Fruit fly (Drosophila melanogaster) whole organism, embryonic: ENCODE data around the gene Nckx30C.

Experiments
- Awh ChIP-seq: fragments of 200-800 bp; sonication (Bioruptor generic); IDR thresholded peaks from 2 replicates; pipeline ENCODE4, ENCODE4 v1.3.6; 2022; ENCODE audit warnings: missing biosample characterization, missing genetic modification characterization
- B-H2 ChIP-seq: fragments of 200-800 bp; sonication (Bioruptor generic); optimal IDR thresholded peaks from 2 replicates; lab custom pipeline; 2018; ENCODE audit warnings: missing biosample characterization, mild to moderate bottlenecking, missing genetic modification characterization
- CG10274 ChIP-seq: fragments of 200-800 bp; sonication (Bioruptor generic); optimal IDR thresholded peaks from 3 replicates; lab custom pipeline; 2017; ENCODE audit warnings: missing biosample characterization, mild to moderate bottlenecking, missing genetic modification characterization
- CG10543 ChIP-seq: fragments of 200-800 bp; sonication (Bioruptor generic); optimal IDR thresholded peaks from 3 replicates; lab custom pipeline; 2017; ENCODE audit warnings: missing biosample characterization, mild to moderate bottlenecking, missing genetic modification characterization, moderate library complexity
- CG11456 ChIP-seq: fragments of 200-800 bp; sonication (Bioruptor generic); IDR thresholded peaks from 3 replicates; pipeline ENCODE4 v1.3.6; 2022; ENCODE audit warnings: missing biosample characterization, missing genetic modification characterization
- CG12769 ChIP-seq: fragments of 200-800 bp; sonication (Bioruptor generic); optimal IDR thresholded peaks from 2 replicates; lab custom pipeline; 2019; ENCODE audit warnings: missing biosample characterization, mild to moderate bottlenecking, missing genetic modification characterization, moderate library complexity
- CG14667 ChIP-seq: fragments of 200-800 bp; sonication (Bioruptor generic); IDR thresholded peaks from 2 replicates; pipeline ENCODE4 v1.3.6; 2022; ENCODE audit warnings: missing biosample characterization, missing genetic modification characterization
- CG14710 ChIP-seq: fragments of 200-800 bp; sonication (Bioruptor generic); optimal IDR thresholded peaks from 3 replicates; lab custom pipeline; 2019; ENCODE audit warnings: missing biosample characterization, mild to moderate bottlenecking, missing genetic modification characterization, moderate library complexity
- CG15269 ChIP-seq: fragments of 200-800 bp; sonication (Bioruptor generic); optimal IDR thresholded peaks from 2 replicates; lab custom pipeline; 2018; ENCODE audit warnings: missing biosample characterization, mild to moderate bottlenecking, missing genetic modification characterization, moderate library complexity
- CG1603 ChIP-seq: fragments of 200-800 bp; sonication (Bioruptor generic); optimal IDR thresholded peaks from 2 replicates; lab custom pipeline; 2019; ENCODE audit warnings: missing biosample characterization, mild to moderate bottlenecking, missing genetic modification characterization, moderate library complexity
- CG17829 ChIP-seq: fragments of 200-800 bp; optimal IDR thresholded peaks from 2 replicates; lab custom pipeline; 2019; ENCODE audit warnings: missing biosample characterization, mild to moderate bottlenecking, missing genetic modification characterization, moderate library complexity
- CG18599 ChIP-seq: fragments of 200-800 bp; sonication (Bioruptor generic); optimal IDR thresholded peaks from 3 replicates; lab custom pipeline; 2017; ENCODE audit warnings: missing biosample characterization, missing genetic modification characterization, mild to moderate bottlenecking, moderate library complexity, missing genetic modification reagents
- CG18619 ChIP-seq: fragments of 200-800 bp; sonication (Bioruptor generic); optimal IDR thresholded peaks from 3 replicates; lab custom pipeline; 2017; ENCODE audit warnings: missing biosample characterization, mild to moderate bottlenecking, missing genetic modification characterization
- CG2120 ChIP-seq: fragments of 200-800 bp; sonication (Bioruptor generic); optimal IDR thresholded peaks from 3 replicates; lab custom pipeline; 2016; ENCODE audit warnings: missing biosample characterization, missing genetic modification characterization
- CG2678 ChIP-seq: fragments of 200-800 bp; sonication (Bioruptor generic); optimal IDR thresholded peaks from 3 replicates; lab custom pipeline; 2019; ENCODE audit warnings: missing biosample characterization, mild to moderate bottlenecking, missing genetic modification characterization, moderate library complexity
- CG3163 ChIP-seq: fragments of 200-800 bp; sonication (Bioruptor generic); optimal IDR thresholded peaks from 3 replicates; lab custom pipeline; 2016; ENCODE audit warnings: missing biosample characterization, missing genetic modification characterization
- CG3726 ChIP-seq: fragments of 200-800 bp; sonication (Bioruptor generic); IDR thresholded peaks from 3 replicates; pipeline ENCODE4, ENCODE4 v1.3.6; 2022; ENCODE audit warnings: missing biosample characterization, missing genetic modification characterization
- CG5245 ChIP-seq: fragments of 200-800 bp; sonication (Bioruptor generic); optimal IDR thresholded peaks from 3 replicates; lab custom pipeline; 2016; ENCODE audit warnings: missing biosample characterization, missing genetic modification characterization
- CG7271 ChIP-seq: fragments of 200-800 bp; sonication (Bioruptor generic); optimal IDR thresholded peaks from 2 replicates; lab custom pipeline; 2018; ENCODE audit warnings: missing biosample characterization, mild to moderate bottlenecking, missing genetic modification characterization, moderate library complexity
- CG7556 ChIP-seq: fragments of 200-800 bp; sonication (Bioruptor generic); optimal IDR thresholded peaks from 2 replicates; lab custom pipeline; 2017; ENCODE audit warnings: missing biosample characterization, mild to moderate bottlenecking, missing genetic modification characterization
- CG8478 ChIP-seq: fragments of >200 bp; optimal IDR thresholded peaks from 2 replicates; lab custom pipeline; 2018
- CrebB ChIP-seq: fragments of 200-800 bp; sonication (Bioruptor generic); optimal IDR thresholded peaks from 3 replicates; lab custom pipeline; 2018; ENCODE audit warnings: missing biosample characterization, mild to moderate bottlenecking, missing genetic modification characterization
- Doc3 ChIP-seq: fragments of 200-800 bp; sonication (Bioruptor generic); IDR thresholded peaks from 3 replicates; pipeline ENCODE4 v1.3.6; 2022; ENCODE audit warnings: missing biosample characterization, missing genetic modification characterization; ENCODE audit not compliant: partially characterized antibody
- HHEX ChIP-seq: fragments of 200-800 bp; sonication (Bioruptor generic); optimal IDR thresholded peaks from 3 replicates; lab custom pipeline; 2017; ENCODE audit warnings: missing biosample characterization, mild to moderate bottlenecking, missing genetic modification characterization, missing genetic modification reagents
- Max ChIP-seq: fragments of 200-800 bp; sonication (Bioruptor generic); optimal IDR thresholded peaks from 2 replicates; lab custom pipeline; 2016; ENCODE audit warnings: missing biosample characterization, mild to moderate bottlenecking, missing genetic modification characterization
- Ravus ChIP-seq: fragments of 200-800 bp; sonication (Bioruptor generic); IDR thresholded peaks from 2 replicates; pipeline ENCODE4 v1.3.6; 2022; ENCODE audit warnings: missing biosample characterization, missing genetic modification characterization
- Sox102F ChIP-seq: fragments of 200-800 bp; sonication (Bioruptor generic); optimal IDR thresholded peaks from 2 replicates; lab custom pipeline; 2018; ENCODE audit warnings: missing biosample characterization, mild to moderate bottlenecking, missing genetic modification characterization, moderate library complexity
- Xrp1 ChIP-seq: fragments of 200-800 bp; sonication (Bioruptor generic); IDR thresholded peaks from 2 replicates; pipeline ENCODE4 v1.3.6; 2022; ENCODE audit warnings: missing biosample characterization, missing genetic modification characterization
- ab ChIP-seq: fragments of 200-800 bp; sonication (Bioruptor generic); optimal IDR thresholded peaks from 2 replicates; lab custom pipeline; 2016; ENCODE audit warnings: missing biosample characterization, missing genetic modification characterization
- ase ChIP-seq: fragments of 200-800 bp; sonication (Bioruptor generic); IDR thresholded peaks from 3 replicates; pipeline ENCODE4 v1.3.6; 2022; ENCODE audit warnings: missing biosample characterization, missing genetic modification characterization
- bbx ChIP-seq: fragments of 200-800 bp; sonication (Bioruptor generic); IDR thresholded peaks from 2 replicates; pipeline ENCODE4 v1.3.6; 2022; ENCODE audit warnings: missing biosample characterization, missing genetic modification characterization; ENCODE audit not compliant: partially characterized antibody
- cas ChIP-seq: fragments of 200-800 bp; sonication (Bioruptor generic); IDR thresholded peaks from 2 replicates; pipeline ENCODE4 v1.3.6; 2022; ENCODE audit warnings: missing biosample characterization, missing genetic modification characterization
- fd96Cb ChIP-seq: fragments of 200-800 bp; sonication (Bioruptor generic); optimal IDR thresholded peaks from 2 replicates; lab custom pipeline; 2018; ENCODE audit warnings: missing biosample characterization, mild to moderate bottlenecking, missing genetic modification characterization, moderate library complexity
- fru ChIP-seq: fragments of >200 bp; optimal IDR thresholded peaks from 2 replicates; lab custom pipeline; 2017
- gsb ChIP-seq: fragments of 200-800 bp; sonication (Bioruptor generic); IDR thresholded peaks from 2 replicates; pipeline ENCODE4 v1.3.6; 2022; ENCODE audit warnings: missing biosample characterization, missing genetic modification characterization
- her ChIP-seq: fragments of 200-800 bp; sonication (Bioruptor generic); optimal IDR thresholded peaks from 2 replicates; lab custom pipeline; 2016; ENCODE audit warnings: missing biosample characterization, missing genetic modification characterization
- hkb ChIP-seq, 2 experiments: fragments of 200-800 bp in 1 of 2; fragments of >200 bp in 1 of 2; sonication (Bioruptor generic) in 1 of 2; IDR thresholded peaks in 1 of 2; optimal IDR thresholded peaks in 1 of 2; 2 replicates each; pipeline versions ENCODE4 v1.3.6 to Lab custom; 2017 to 2022; ENCODE audit warnings: missing biosample characterization in 1 of 2, missing genetic modification characterization in 1 of 2
- ind ChIP-seq: fragments of 200-800 bp; sonication (Bioruptor generic); optimal IDR thresholded peaks from 3 replicates; lab custom pipeline; 2016; ENCODE audit warnings: missing biosample characterization, missing genetic modification characterization
- kay ChIP-seq: fragments of 200-800 bp; sonication (Bioruptor generic); optimal IDR thresholded peaks from 2 replicates; lab custom pipeline; 2016; ENCODE audit warnings: missing biosample characterization, missing genetic modification characterization
- maf-S ChIP-seq: fragments of 200-800 bp; sonication (Bioruptor generic); optimal IDR thresholded peaks from 2 replicates; lab custom pipeline; 2016; ENCODE audit warnings: missing biosample characterization, missing genetic modification characterization
- odd ChIP-seq: fragments of 200-800 bp; sonication (Bioruptor generic); optimal IDR thresholded peaks from 2 replicates; lab custom pipeline; 2017; ENCODE audit warnings: missing biosample characterization, mild to moderate bottlenecking, missing genetic modification characterization
- onecut ChIP-seq: fragments of 200-800 bp; sonication (Bioruptor generic); IDR thresholded peaks from 2 replicates; pipeline ENCODE4 v1.3.6; 2022; ENCODE audit warnings: missing biosample characterization, missing genetic modification characterization
- org-1 ChIP-seq: fragments of 200-800 bp; sonication (Bioruptor generic); optimal IDR thresholded peaks from 2 replicates; lab custom pipeline; 2017; ENCODE audit warnings: missing biosample characterization, missing genetic modification characterization
- psq ChIP-seq: fragments of 200-800 bp; sonication (Bioruptor generic); optimal IDR thresholded peaks from 2 replicates; lab custom pipeline; 2017; ENCODE audit warnings: missing biosample characterization, missing genetic modification characterization
- sens ChIP-seq: fragments of 200-800 bp; sonication (Bioruptor generic); peaks from one replicate; lab custom pipeline; 2016; ENCODE audit warnings: missing biosample characterization, missing genetic modification characterization
- sima ChIP-seq: fragments of 200-800 bp; sonication (Bioruptor generic); optimal IDR thresholded peaks from 2 replicates; lab custom pipeline; 2016; ENCODE audit warnings: missing biosample characterization, missing genetic modification characterization
- slbo ChIP-seq: fragments of 200-800 bp; sonication (Bioruptor generic); IDR thresholded peaks from 2 replicates; pipeline ENCODE4 v1.3.6; 2022; ENCODE audit warnings: missing biosample characterization, missing genetic modification characterization
- slou ChIP-seq: fragments of 200-800 bp; sonication (Bioruptor generic); optimal IDR thresholded peaks from 3 replicates; lab custom pipeline; 2016; ENCODE audit warnings: missing biosample characterization, missing genetic modification characterization
- slp2 ChIP-seq: fragments of 200-800 bp; sonication (Bioruptor generic); optimal IDR thresholded peaks from 2 replicates; lab custom pipeline; 2016; ENCODE audit warnings: missing biosample characterization, missing genetic modification characterization
- tin ChIP-seq: fragments of 200-800 bp; sonication (Bioruptor generic); optimal IDR thresholded peaks from 3 replicates; lab custom pipeline; 2016; ENCODE audit warnings: missing biosample characterization, missing genetic modification characterization
- unc-4 ChIP-seq: fragments of 200-800 bp; sonication (Bioruptor generic); IDR thresholded peaks from 2 replicates; pipeline ENCODE4 v1.3.6; 2022; ENCODE audit warnings: missing biosample characterization, missing genetic modification characterization; ENCODE audit not compliant: partially characterized antibody
- zf30C ChIP-seq: fragments of 200-800 bp; sonication (Bioruptor generic); optimal IDR thresholded peaks from 3 replicates; lab custom pipeline; 2018; ENCODE audit warnings: missing biosample characterization, mild to moderate bottlenecking, missing genetic modification characterization

The Nckx30C gene

DNA sequence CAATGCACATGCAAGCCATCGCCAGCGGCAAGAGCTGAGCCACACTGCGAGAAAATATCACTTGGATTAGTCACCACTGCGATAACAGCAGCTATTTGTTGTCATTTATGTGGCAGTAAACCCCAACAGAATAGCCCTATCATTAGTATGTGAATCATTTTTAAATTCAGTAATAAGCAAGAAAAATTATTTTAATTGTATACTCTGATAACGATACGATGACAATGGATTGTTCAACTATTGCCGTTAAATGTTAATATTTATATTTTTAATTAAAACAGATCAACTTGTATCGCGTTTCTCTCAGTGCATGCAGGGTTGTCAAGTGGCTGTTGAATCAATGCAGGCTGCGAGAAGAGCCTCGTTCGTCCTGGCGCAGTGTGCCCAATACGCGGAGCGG lies 8.5 kb downstream of the Nckx30C start (continued):
- TF ChIP-seq CG18619 (GFP tag; lab: Kevin White, UChicago) (peak; percentile 9), ase (GFP tag; lab: Robert Waterston, UW) (no peak), Xrp1 (GFP tag; lab: Robert Waterston, UW) (peak; percentile 7; the same call in 1 of the 2 replicates), slbo (GFP tag; lab: Robert Waterston, UW) (no peak), CG18599 (GFP tag; lab: Kevin White, UChicago) (no peak), CG14667 (GFP tag; lab: Robert Waterston, UW) (no peak), unc-4 (GFP tag; lab: Robert Waterston, UW) (no peak), slp2 (GFP tag; lab: Kevin White, UChicago) (no peak), her (GFP tag; lab: Kevin White, UChicago) (no peak), CG7271 (no peak), CG10274 (GFP tag; lab: Kevin White, UChicago) (no peak), odd (no peak), onecut (0 out of 2 replicates have a peak, but pooled peaks have one; percentile 11), cas (GFP tag; lab: Robert Waterston, UW) (no peak), CG12769 (no peak), CG17829 (tag; lab: Kevin White, UChicago) (no peak), bbx (GFP tag; lab: Robert Waterston, UW) (no peak), zf30C (GFP tag; lab: Kevin White, UChicago) (no peak), hkb (optimal IDR thresholded peaks at IDR 0.05; lab: Kevin White, UChicago) (no peak), hkb (GFP tag; IDR thresholded peaks at IDR 0.05; lab: Robert Waterston, UW) (no peak), CrebB (tag; lab: Kevin White, UChicago) (no peak), tin (GFP tag; lab: Kevin White, UChicago) (no peak), CG2678 (tag; lab: Kevin White, UChicago) (peak; percentile 37), CG3163 (GFP tag; lab: Kevin White, UChicago) (no peak), CG1603 (tag; lab: Kevin White, UChicago) (peak; percentile 23), HHEX (no peak), maf-S (GFP tag; lab: Kevin White, UChicago) (no peak), CG10543 (no peak), Max (GFP tag; lab: Kevin White, UChicago) (no peak), gsb (GFP tag; lab: Robert Waterston, UW) (no peak), CG15269 (tag; lab: Kevin White, UChicago) (peak; percentile 10), ind (GFP tag; lab: Kevin White, UChicago) (peak; percentile 13), B-H2 (no peak), CG8478 (lab: Kevin White, UChicago) (no peak), Awh (GFP tag; lab: Robert Waterston, UW) (no peak), kay (GFP tag; lab: Kevin White, UChicago) (no peak), CG11456 (GFP tag; lab: Robert Waterston, UW) (no peak), Sox102F (GFP tag; lab: Kevin White, UChicago) (peak; percentile 27), Ravus (GFP tag; lab: Robert Waterston, UW) (no peak), CG14710 (no peak), ab (GFP tag; lab: Kevin White, UChicago) (no peak), fd96Cb (no peak), CG5245 (GFP tag; lab: Kevin White, UChicago) (no peak), fru (lab: Kevin White, UChicago) (no peak), Doc3 (GFP tag; lab: Robert Waterston, UW) (no peak), sens (peak; percentile 75), org-1 (no peak), CG2120 (peak; percentile 2), slou (no peak), sima (no peak), psq (GFP tag; lab: Kevin White, UChicago) (no peak), CG7556 (GFP tag; lab: Kevin White, UChicago) (peak; percentile 14), CG3726 (GFP tag; lab: Robert Waterston, UW) (no peak)
